Worm (Caenorhabditis elegans) whole organism, late embryonic: ENCODE measurements around the gene ccep-135.

Experiments
- C08G9.2 ChIP-seq: sonication (generic microtip); optimal IDR thresholded peaks from 2 replicates; lab custom pipeline; 2016; ENCODE audit warnings: mild to moderate bottlenecking, missing genetic modification characterization, moderate library complexity, missing compliant biosample characterization
- F13H6.1 ChIP-seq: sonication (generic microtip); optimal IDR thresholded peaks from 2 replicates; lab custom pipeline; 2016; ENCODE audit warnings: missing genetic modification characterization, missing compliant biosample characterization
- K09A11.1 ChIP-seq: sonication (generic microtip); optimal IDR thresholded peaks from 2 replicates; lab custom pipeline; 2017; ENCODE audit warnings: antibody characterized with exemption, mild to moderate bottlenecking, missing genetic modification characterization, missing compliant biosample characterization; ENCODE audit not compliant: insufficient read depth
- T23F11.4 ChIP-seq: fragments of 200-800 bp; sonication (Bioruptor generic); optimal IDR thresholded peaks from 2 replicates; lab custom pipeline; 2018; ENCODE audit warnings: mild to moderate bottlenecking, missing genetic modification characterization, missing compliant biosample characterization
- Y22D7AL.16 ChIP-seq: sonication (generic microtip); optimal IDR thresholded peaks from 2 replicates; lab custom pipeline; 2016; ENCODE audit warnings: missing genetic modification characterization, missing compliant biosample characterization
- ahr-1 ChIP-seq: sonication (generic microtip); optimal IDR thresholded peaks from 2 replicates; lab custom pipeline; 2016; ENCODE audit warnings: missing genetic modification characterization, missing compliant biosample characterization
- ama-1 ChIP-seq: fragments of 150-350 bp; optimal IDR thresholded peaks from 2 replicates; lab custom pipeline; 2014
- ceh-14 ChIP-seq: sonication (generic microtip); optimal IDR thresholded peaks from 2 replicates; lab custom pipeline; 2016; ENCODE audit warnings: missing genotype, missing genetic modification characterization, missing compliant biosample characterization
- ceh-24 ChIP-seq: sonication (generic microtip); optimal IDR thresholded peaks from 2 replicates; lab custom pipeline; 2016; ENCODE audit warnings: mild to moderate bottlenecking, missing genetic modification characterization, missing compliant biosample characterization
- ceh-31 ChIP-seq: sonication (generic microtip); optimal IDR thresholded peaks from 2 replicates; lab custom pipeline; 2016; ENCODE audit warnings: missing genetic modification characterization, missing compliant biosample characterization
- ceh-34 ChIP-seq: sonication (generic microtip); optimal IDR thresholded peaks from 2 replicates; lab custom pipeline; 2016; ENCODE audit warnings: mild to moderate bottlenecking, missing genetic modification characterization, missing compliant biosample characterization
- ceh-45 ChIP-seq: fragments of 200-800 bp; sonication (Bioruptor generic); IDR thresholded peaks from 2 replicates; pipeline ENCODE4 v1.3.6; 2022; ENCODE audit warnings: missing genetic modification reagents, missing genetic modification characterization, missing compliant biosample characterization
- ceh-6 ChIP-seq: fragments of 200-800 bp; sonication (Bioruptor generic); optimal IDR thresholded peaks from 2 replicates; lab custom pipeline; 2018; ENCODE audit warnings: mild to moderate bottlenecking, missing genetic modification characterization, missing compliant biosample characterization
- ceh-9 ChIP-seq: sonication (generic microtip); optimal IDR thresholded peaks from 2 replicates; lab custom pipeline; 2016; ENCODE audit warnings: mild to moderate bottlenecking, missing genetic modification characterization, inconsistent platforms, missing compliant biosample characterization
- dmd-4 ChIP-seq: sonication (generic microtip); optimal IDR thresholded peaks from 2 replicates; lab custom pipeline; 2016; ENCODE audit warnings: borderline replicate concordance, missing genetic modification characterization, missing compliant biosample characterization
- dve-1 ChIP-seq: sonication (generic microtip); optimal IDR thresholded peaks from 2 replicates; lab custom pipeline; 2017; ENCODE audit warnings: antibody characterized with exemption, mild to moderate bottlenecking, missing genetic modification characterization, missing compliant biosample characterization
- elt-4 ChIP-seq: sonication (generic microtip); optimal IDR thresholded peaks from 2 replicates; lab custom pipeline; 2016; ENCODE audit warnings: missing genetic modification characterization, missing compliant biosample characterization
- ets-4 ChIP-seq: sonication (generic microtip); optimal IDR thresholded peaks from 2 replicates; lab custom pipeline; 2016; ENCODE audit warnings: missing genetic modification characterization, missing compliant biosample characterization
- eyg-1 ChIP-seq: sonication (generic microtip); optimal IDR thresholded peaks from 2 replicates; lab custom pipeline; 2016; ENCODE audit warnings: missing genotype, missing genetic modification characterization, missing compliant biosample characterization
- fkh-10 ChIP-seq: fragments of 150-350 bp; optimal IDR thresholded peaks from 2 replicates; lab custom pipeline; 2014; ENCODE audit warnings: missing biosample characterization, missing genetic modification reagents, missing genetic modification characterization
- fkh-6 ChIP-seq: sonication (generic microtip); optimal IDR thresholded peaks from 2 replicates; lab custom pipeline; 2016; ENCODE audit warnings: missing genetic modification characterization, missing compliant biosample characterization
- gmeb-2 ChIP-seq: sonication (generic microtip); optimal IDR thresholded peaks from 2 replicates; lab custom pipeline; 2016; ENCODE audit warnings: missing genetic modification characterization, inconsistent platforms, missing compliant biosample characterization
- hlh-13 ChIP-seq: fragments of 200-800 bp; sonication (Bioruptor generic); optimal IDR thresholded peaks from 2 replicates; lab custom pipeline; 2018; ENCODE audit warnings: mild to moderate bottlenecking, missing genetic modification characterization, missing compliant biosample characterization
- hlh-15 ChIP-seq: sonication (generic microtip); optimal IDR thresholded peaks from 2 replicates; lab custom pipeline; 2016; ENCODE audit warnings: missing genetic modification characterization, missing compliant biosample characterization
- hlh-6 ChIP-seq: sonication (generic microtip); optimal IDR thresholded peaks from 2 replicates; lab custom pipeline; 2016; ENCODE audit warnings: missing genotype, missing genetic modification characterization, missing compliant biosample characterization
- hlh-8 ChIP-seq: sonication (generic microtip); optimal IDR thresholded peaks from 2 replicates; lab custom pipeline; 2016; ENCODE audit warnings: missing genotype, missing genetic modification characterization, missing compliant biosample characterization
- lin-11 ChIP-seq: fragments of 200-800 bp; sonication (Bioruptor generic); optimal IDR thresholded peaks from 2 replicates; lab custom pipeline; 2018; ENCODE audit warnings: mild to moderate bottlenecking, missing genetic modification characterization, missing compliant biosample characterization
- madf-2 ChIP-seq: sonication (generic microtip); optimal IDR thresholded peaks from 2 replicates; lab custom pipeline; 2017; ENCODE audit warnings: missing genetic modification characterization, missing compliant biosample characterization
- nfya-1 ChIP-seq: sonication (generic microtip); optimal IDR thresholded peaks from 2 replicates; lab custom pipeline; 2017; ENCODE audit warnings: missing genetic modification characterization, mild to moderate bottlenecking, missing compliant biosample characterization, antibody characterized with exemption, moderate library complexity
- nhr-11 ChIP-seq: fragments of 150-350 bp; optimal IDR thresholded peaks from 2 replicates; lab custom pipeline; 2014; ENCODE audit warnings: missing biosample characterization, missing genetic modification characterization
- nhr-232 ChIP-seq: sonication (generic microtip); optimal IDR thresholded peaks from 2 replicates; lab custom pipeline; 2016; ENCODE audit warnings: missing genetic modification characterization, missing compliant biosample characterization
- odd-2 ChIP-seq: sonication (generic microtip); optimal IDR thresholded peaks from 2 replicates; lab custom pipeline; 2017; ENCODE audit warnings: antibody characterized with exemption, mild to moderate bottlenecking, missing genetic modification characterization, missing compliant biosample characterization
- pag-3 ChIP-seq: sonication (generic microtip); optimal IDR thresholded peaks from 2 replicates; lab custom pipeline; 2016; ENCODE audit warnings: missing compliant biosample characterization, missing genetic modification characterization, borderline replicate concordance
- pha-2 ChIP-seq: sonication (generic microtip); optimal IDR thresholded peaks from 2 replicates; lab custom pipeline; 2017; ENCODE audit warnings: mild to moderate bottlenecking, missing genetic modification characterization, missing compliant biosample characterization
- pha-4 ChIP-seq: fragments of 150-350 bp; optimal IDR thresholded peaks from 2 replicates; lab custom pipeline; 2018; ENCODE audit warnings: missing biosample characterization, missing genetic modification reagents, missing genetic modification characterization
- pqm-1 ChIP-seq: sonication (generic microtip); optimal IDR thresholded peaks from 2 replicates; lab custom pipeline; 2016; ENCODE audit warnings: missing genetic modification characterization, missing compliant biosample characterization
- sdc-2 ChIP-seq: sonication (generic microtip); optimal IDR thresholded peaks from 2 replicates; lab custom pipeline; 2016; ENCODE audit warnings: missing genotype, missing genetic modification characterization, missing compliant biosample characterization
- tbx-2 ChIP-seq: sonication (generic microtip); optimal IDR thresholded peaks from 2 replicates; lab custom pipeline; 2016; ENCODE audit warnings: missing genetic modification characterization, missing compliant biosample characterization
- ttx-3 ChIP-seq: sonication (generic microtip); optimal IDR thresholded peaks from 2 replicates; lab custom pipeline; 2016; ENCODE audit warnings: missing genetic modification reagents, missing genetic modification characterization, missing compliant biosample characterization

Gene ccep-135

DNA sequence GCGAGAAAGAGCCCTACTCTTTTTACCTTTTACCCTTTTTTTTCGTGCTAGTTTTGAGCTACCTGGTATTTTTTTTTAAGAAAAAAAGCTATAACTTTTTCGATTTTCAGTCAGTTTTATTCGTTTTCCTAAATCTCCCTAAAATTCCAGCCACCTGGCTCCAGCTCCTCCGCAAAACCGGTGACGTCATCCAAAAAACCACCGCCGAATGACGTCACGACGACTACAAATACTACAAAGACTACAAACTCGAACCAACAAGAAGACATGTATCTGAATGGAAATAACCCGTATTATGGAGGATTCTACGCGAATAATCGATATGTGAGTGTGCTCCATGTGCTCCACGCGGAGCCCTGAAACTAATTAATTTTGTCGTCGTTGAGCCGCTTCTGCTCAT, 3.0 kb downstream of the ccep-135 start (continued):
- no peak for TF ChIP-seq ahr-1 (tag; lab: Kevin White, UChicago)
- no peak for TF ChIP-seq ama-1 (lab: Kevin White, UChicago)
- TF ChIP-seq sdc-2 (tag; lab: Kevin White, UChicago) = no peak
- no peak for TF ChIP-seq F13H6.1 (tag; lab: Kevin White, UChicago)

DNA sequence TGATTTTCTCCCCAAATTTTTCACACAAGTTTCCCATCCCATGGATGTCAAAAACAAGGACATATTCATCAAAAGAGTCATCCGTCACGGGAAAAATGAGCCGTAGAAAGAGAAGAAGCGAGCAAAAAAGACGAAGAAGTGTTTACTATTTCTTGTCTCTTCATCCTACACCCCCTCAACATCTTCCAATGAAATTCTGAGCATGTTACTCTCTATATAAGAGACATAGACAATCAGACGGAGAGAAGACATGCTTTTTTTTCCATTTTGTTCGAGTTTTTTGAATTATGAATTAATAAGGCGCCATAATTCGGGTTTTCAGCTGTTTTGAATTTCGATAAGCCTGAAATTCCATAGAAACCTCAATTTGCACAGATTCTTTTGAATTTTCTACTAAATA, 4.4 kb downstream of the ccep-135 start:
- TF ChIP-seq ceh-34 (tag; lab: Kevin White, UChicago) (no peak), ceh-45 (GFP tag; lab: Robert Waterston, UW) (no peak), hlh-6 (no peak), dmd-4 (tag; lab: Kevin White, UChicago) (no peak), lin-11 (tag; lab: Kevin White, UChicago) (no peak), dve-1 (tag; lab: Kevin White, UChicago) (no peak), elt-4 (tag; lab: Kevin White, UChicago) (no peak), madf-2 (no peak), ets-4 (tag; lab: Kevin White, UChicago) (no peak), ceh-24 (no peak), pha-4 (tag; lab: Kevin White, UChicago) (no peak), eyg-1 (no peak), pag-3 (tag; lab: Kevin White, UChicago) (no peak), hlh-15 (tag; lab: Kevin White, UChicago) (no peak)

DNA sequence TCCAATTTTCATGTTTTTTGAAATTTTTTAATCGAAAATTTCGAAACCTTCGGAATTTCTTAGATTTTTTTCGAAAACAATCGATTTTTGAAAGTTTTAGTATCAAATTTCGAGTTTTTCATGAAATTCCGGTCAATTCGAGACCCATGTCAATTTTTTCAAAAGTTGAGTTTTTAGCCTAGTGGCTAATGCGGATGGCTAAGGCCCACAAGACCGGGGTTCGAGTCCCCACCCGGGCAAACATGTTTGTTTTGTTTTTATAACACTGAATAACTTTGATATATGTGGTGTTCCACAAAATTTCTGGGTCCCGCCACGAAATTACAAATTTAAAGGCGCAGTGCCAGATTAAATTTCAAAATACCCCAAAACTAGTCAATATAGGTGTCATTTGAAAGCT, 7.7 kb downstream of the ccep-135 start:
- TF ChIP-seq pqm-1 (tag; lab: Kevin White, UChicago) = no peak
- TF ChIP-seq nhr-11 (tag; lab: Kevin White, UChicago) = no peak
- TF ChIP-seq K09A11.1 (tag; lab: Kevin White, UChicago) = no peak
- TF ChIP-seq hlh-8 (tag; lab: Kevin White, UChicago) = no peak
- TF ChIP-seq ceh-45 (GFP tag; lab: Robert Waterston, UW) = no peak
- TF ChIP-seq hlh-13 = no peak
- TF ChIP-seq dve-1 (tag; lab: Kevin White, UChicago) = no peak

DNA sequence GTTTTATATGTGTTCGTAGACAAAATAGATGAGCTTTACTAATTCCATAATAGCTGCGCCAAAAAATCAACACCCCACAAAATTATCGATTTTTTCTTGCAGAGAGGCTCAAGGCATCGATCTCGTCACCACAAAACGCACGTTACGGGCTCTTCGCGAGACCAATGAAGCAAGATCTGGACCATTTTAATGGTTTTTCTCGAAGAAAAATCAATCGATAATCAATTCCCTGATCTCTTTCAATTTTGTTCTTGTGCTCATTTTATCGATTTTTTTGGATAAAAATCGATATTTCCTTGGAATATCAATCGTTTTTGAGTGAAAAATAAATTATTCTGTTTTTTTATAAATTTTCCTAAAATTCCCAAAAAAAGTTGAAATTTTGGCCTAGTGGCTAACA, 8.5 kb downstream of the ccep-135 start:
- TF ChIP-seq C08G9.2 (tag; lab: Kevin White, UChicago) (no peak), ets-4 (tag; lab: Kevin White, UChicago) (no peak)
- TF ChIP-seq, all 69 proteins: peak for 0

DNA sequence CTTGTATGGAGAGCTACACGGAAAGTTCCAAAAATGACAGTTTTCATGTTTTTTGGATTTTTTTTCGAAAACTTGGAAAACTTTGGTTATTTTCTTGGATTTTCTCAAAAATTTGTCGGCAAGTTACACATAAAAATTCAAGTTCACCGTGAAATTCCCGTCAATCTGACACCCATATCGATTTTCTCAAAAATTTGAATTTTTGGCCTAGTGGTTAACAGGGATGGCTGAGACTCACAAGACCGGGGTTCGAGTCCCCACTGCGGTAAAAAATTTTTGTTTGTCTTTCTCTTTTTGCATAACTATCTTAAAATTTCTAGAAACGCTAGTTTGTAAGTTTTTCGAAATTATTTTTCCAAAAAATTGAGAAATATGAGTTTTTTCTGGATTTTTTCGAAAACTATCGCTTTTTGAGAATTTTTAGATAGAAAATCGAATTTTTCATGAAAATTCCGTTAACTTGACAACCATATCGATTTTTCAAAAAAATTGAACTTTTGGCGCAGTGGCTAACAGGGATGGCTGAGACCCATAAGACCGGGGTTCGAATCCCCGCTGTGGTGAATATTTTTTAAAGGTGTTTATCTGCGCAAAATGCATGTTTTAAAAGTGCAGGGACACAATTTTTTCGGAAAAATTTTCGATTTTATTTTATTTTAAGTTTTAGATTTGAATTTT, 9.1 kb downstream of the ccep-135 start:
- no peak for TF ChIP-seq Y22D7AL.16 (tag; lab: Kevin White, UChicago)
- TF ChIP-seq, all 69 proteins: peak for 0

DNA sequence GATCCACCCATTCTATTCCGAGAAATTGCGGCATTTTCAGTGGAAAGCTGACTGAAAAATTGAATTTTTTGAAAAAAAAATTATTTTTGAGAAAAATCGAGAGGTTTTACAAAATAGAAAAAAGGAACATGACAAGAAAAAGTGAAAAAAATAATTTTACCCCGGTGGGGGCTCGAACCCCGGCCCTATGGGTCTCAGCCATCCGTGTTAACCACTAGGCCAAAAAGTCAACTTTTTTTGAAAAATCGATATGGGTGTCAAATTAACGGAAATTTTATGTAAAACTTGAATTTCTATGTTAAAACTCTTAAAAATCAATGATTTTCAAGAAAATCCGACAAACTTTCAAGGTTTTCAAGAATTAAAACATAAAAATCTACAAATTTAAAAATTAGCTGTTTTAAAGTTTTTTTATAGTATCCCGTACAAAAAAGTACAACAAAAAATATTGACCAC, 12.3 kb downstream of the ccep-135 start, which contains the start of gene Y53G8B.2:
Y53G8B.2 (minus strand) TSS at position 51 of the 456 bp plus-strand sequence.
- TF ChIP-seq ama-1 (lab: Kevin White, UChicago) (no peak), ceh-31 (no peak), eyg-1 (no peak), fkh-6 (tag; lab: Kevin White, UChicago) (no peak), nfya-1 (tag; lab: Kevin White, UChicago) (no peak), sdc-2 (tag; lab: Kevin White, UChicago) (no peak), ceh-14 (tag; lab: Kevin White, UChicago) (no peak), pha-4 (tag; lab: Kevin White, UChicago) (no peak), gmeb-2 (tag; lab: Kevin White, UChicago) (no peak), ets-4 (tag; lab: Kevin White, UChicago) (no peak), ceh-6 (GFP tag; lab: Kevin White, UChicago) (no peak), hlh-8 (tag; lab: Kevin White, UChicago) (no peak), odd-2 (no peak), ceh-9 (tag; lab: Kevin White, UChicago) (no peak), tbx-2 (no peak), ttx-3 (tag; lab: Kevin White, UChicago) (no peak), nhr-232 (no peak), T23F11.4 (GFP tag; lab: Kevin White, UChicago) (no peak), fkh-10 (GFP tag; lab: Kevin White, UChicago) (no peak), pha-2 (no peak)
